Fruit fly (Drosophila melanogaster): ENCODE results near the gene CG17625.

The CG17625 gene

dm6 chr3R:22686336-22686874, at the start of gene CG17625, which contains the start of gene Gclm:
TSS of gene CG17625 (plus strand) at chr3R:22686849.
TSS of gene Gclm (minus strand) at chr3R:22686510.
- TF ChIP-seq cnc (optimal IDR thresholded peaks at IDR 0.05) = no peak
- no peak for TF ChIP-seq Clk (GFP tag; optimal IDR thresholded peaks at IDR 0.05)
- peak; percentile 30 for TF ChIP-seq pad (GFP tag; optimal IDR thresholded peaks at IDR 0.05)
- TF ChIP-seq kay (GFP tag; ENCODE audit: borderline replicate concordance) = no peak
- TF ChIP-seq CG12768 (GFP tag; optimal IDR thresholded peaks at IDR 0.05) = peak; percentile 76
- peak; percentile 45 for TF ChIP-seq CG11617 (GFP tag; optimal IDR thresholded peaks at IDR 0.05)
- TF ChIP-seq ovo (GFP tag; optimal IDR thresholded peaks at IDR 0.05) = peak; percentile 28
- peak; percentile 50 for TF ChIP-seq cic (GFP tag; optimal IDR thresholded peaks at IDR 0.05)
- peak; percentile 46 for TF ChIP-seq tj (GFP tag; optimal IDR thresholded peaks at IDR 0.05)
- TF ChIP-seq CG7045 (GFP tag; optimal IDR thresholded peaks at IDR 0.05) = peak; percentile 38
- TF ChIP-seq Hr96 (GFP tag; optimal IDR thresholded peaks at IDR 0.05) = peak; percentile 55
- TF ChIP-seq toe (GFP tag; optimal IDR thresholded peaks at IDR 0.05) = peak; percentile 59
- peak; percentile 73 for TF ChIP-seq CG7101 (tag; optimal IDR thresholded peaks at IDR 0.05)
- TF ChIP-seq CG33017 (tag; optimal IDR thresholded peaks at IDR 0.05) = peak; percentile 64
- peak; percentile 86 for TF ChIP-seq Mnt (GFP tag; optimal IDR thresholded peaks at IDR 0.05)
- TF ChIP-seq Crg-1 (GFP tag; optimal IDR thresholded peaks at IDR 0.05) = no peak
- peak; percentile 52 for TF ChIP-seq CG5204 (GFP tag; optimal IDR thresholded peaks at IDR 0.05)
- peak; percentile 80 for TF ChIP-seq bab1 (GFP tag; optimal IDR thresholded peaks at IDR 0.05)
- TF ChIP-seq CG1620 (GFP tag; optimal IDR thresholded peaks at IDR 0.05) = peak; percentile 38
- peak; percentile 49 for TF ChIP-seq CG14711 (tag; optimal IDR thresholded peaks at IDR 0.05)

- TF ChIP-seq ovo (GFP tag; optimal IDR thresholded peaks at IDR 0.05) = no peak
- TF ChIP-seq CG12768 (GFP tag; optimal IDR thresholded peaks at IDR 0.05) = no peak
- no peak for TF ChIP-seq bab1 (GFP tag; optimal IDR thresholded peaks at IDR 0.05)
- TF ChIP-seq Hr96 (GFP tag; optimal IDR thresholded peaks at IDR 0.05) = no peak
- no peak for TF ChIP-seq CG7101 (tag; optimal IDR thresholded peaks at IDR 0.05)
- no peak for TF ChIP-seq cnc (optimal IDR thresholded peaks at IDR 0.05)
- no peak for TF ChIP-seq cic (GFP tag; optimal IDR thresholded peaks at IDR 0.05)
- no peak for TF ChIP-seq CG7045 (GFP tag; optimal IDR thresholded peaks at IDR 0.05)
- TF ChIP-seq CG5204 (GFP tag; optimal IDR thresholded peaks at IDR 0.05) = no peak
- no peak for TF ChIP-seq toe (GFP tag; optimal IDR thresholded peaks at IDR 0.05)
- TF ChIP-seq CG33017 (tag; optimal IDR thresholded peaks at IDR 0.05) = no peak
- TF ChIP-seq tj (GFP tag; optimal IDR thresholded peaks at IDR 0.05) = no peak
- no peak for TF ChIP-seq Crg-1 (GFP tag; optimal IDR thresholded peaks at IDR 0.05)
- no peak for TF ChIP-seq Clk (GFP tag; optimal IDR thresholded peaks at IDR 0.05)
- TF ChIP-seq CG11617 (GFP tag; optimal IDR thresholded peaks at IDR 0.05) = no peak
- no peak for TF ChIP-seq Mnt (GFP tag; optimal IDR thresholded peaks at IDR 0.05)
- TF ChIP-seq CG1620 (GFP tag; optimal IDR thresholded peaks at IDR 0.05) = no peak
- TF ChIP-seq pad (GFP tag; optimal IDR thresholded peaks at IDR 0.05) = no peak
Observed at dm6 chr3R:22638604-22639238, 47.9 kb upstream of the CG17625 start.

dm6 chr3R:22639239-22639858, 47.3 kb upstream of the CG17625 start, which contains the start of the genes loco and wake:
TSS of gene loco (minus strand) at chr3R:22639387.
TSS of gene wake (plus strand) at chr3R:22639808.
- TF ChIP-seq CG7045 (GFP tag; optimal IDR thresholded peaks at IDR 0.05) (no peak), Mnt (GFP tag; optimal IDR thresholded peaks at IDR 0.05) (no peak), cic (GFP tag; optimal IDR thresholded peaks at IDR 0.05) (no peak), tj (GFP tag; optimal IDR thresholded peaks at IDR 0.05) (no peak), CG5204 (GFP tag; optimal IDR thresholded peaks at IDR 0.05) (no peak), CG11617 (GFP tag; optimal IDR thresholded peaks at IDR 0.05) (no peak), Crg-1 (GFP tag; optimal IDR thresholded peaks at IDR 0.05) (peak; percentile 15)

- no peak for TF ChIP-seq CG14711 (tag; optimal IDR thresholded peaks at IDR 0.05)
- no peak for TF ChIP-seq cnc (optimal IDR thresholded peaks at IDR 0.05)
- TF ChIP-seq cic (GFP tag; optimal IDR thresholded peaks at IDR 0.05) = no peak
- TF ChIP-seq pad (GFP tag; optimal IDR thresholded peaks at IDR 0.05) = no peak
- TF ChIP-seq CG5204 (GFP tag; optimal IDR thresholded peaks at IDR 0.05) = no peak
- TF ChIP-seq CG7045 (GFP tag; optimal IDR thresholded peaks at IDR 0.05) = no peak
- no peak for TF ChIP-seq ovo (GFP tag; optimal IDR thresholded peaks at IDR 0.05)
- no peak for TF ChIP-seq Crg-1 (GFP tag; optimal IDR thresholded peaks at IDR 0.05)
- no peak for TF ChIP-seq toe (GFP tag; optimal IDR thresholded peaks at IDR 0.05)
- TF ChIP-seq tj (GFP tag; optimal IDR thresholded peaks at IDR 0.05) = no peak
- TF ChIP-seq CG11617 (GFP tag; optimal IDR thresholded peaks at IDR 0.05) = no peak
- TF ChIP-seq CG12768 (GFP tag; optimal IDR thresholded peaks at IDR 0.05) = no peak
- TF ChIP-seq CG1620 (GFP tag; optimal IDR thresholded peaks at IDR 0.05) = no peak
- TF ChIP-seq Hr96 (GFP tag; optimal IDR thresholded peaks at IDR 0.05) = no peak
- TF ChIP-seq Mnt (GFP tag; optimal IDR thresholded peaks at IDR 0.05) = no peak
Observed at dm6 chr3R:22649859-22650258, 36.8 kb upstream of the CG17625 start.

- TF ChIP-seq CG11617 (GFP tag; optimal IDR thresholded peaks at IDR 0.05) (no peak), tj (GFP tag; optimal IDR thresholded peaks at IDR 0.05) (no peak), kay (GFP tag; ENCODE audit: borderline replicate concordance) (no peak), cic (GFP tag; optimal IDR thresholded peaks at IDR 0.05) (no peak), bab1 (GFP tag; optimal IDR thresholded peaks at IDR 0.05) (no peak), ovo (GFP tag; optimal IDR thresholded peaks at IDR 0.05) (no peak), Clk (GFP tag; optimal IDR thresholded peaks at IDR 0.05) (no peak), cnc (optimal IDR thresholded peaks at IDR 0.05) (no peak), CG33017 (tag; optimal IDR thresholded peaks at IDR 0.05) (no peak), CG7045 (GFP tag; optimal IDR thresholded peaks at IDR 0.05) (no peak), CG12768 (GFP tag; optimal IDR thresholded peaks at IDR 0.05) (no peak), CG14711 (tag; optimal IDR thresholded peaks at IDR 0.05) (no peak), Hr96 (GFP tag; optimal IDR thresholded peaks at IDR 0.05) (no peak), pad (GFP tag; optimal IDR thresholded peaks at IDR 0.05) (no peak), CG5204 (GFP tag; optimal IDR thresholded peaks at IDR 0.05) (no peak), Mnt (GFP tag; optimal IDR thresholded peaks at IDR 0.05) (no peak), CG7101 (tag; optimal IDR thresholded peaks at IDR 0.05) (no peak)
Observed at dm6 chr3R:22663115-22663514, 23.5 kb upstream of the CG17625 start.

Data from whole organism, adult.